Worm (Caenorhabditis elegans) whole organism, L3 larva: ENCODE results near the gene M03F4.4.
A peak's percentile ranks its signal among the peaks of the same experiment; 100 is the strongest.

Source experiments
- R02D3.7 ChIP-seq: fragments of 150-350 bp; optimal IDR thresholded peaks from 2 replicates; lab custom pipeline; 2014; ENCODE audit warnings: missing biosample characterization, missing genetic modification characterization
- aly-2 ChIP-seq: fragments of 150-350 bp; optimal IDR thresholded peaks from 2 replicates; lab custom pipeline; 2014; ENCODE audit warnings: missing biosample characterization, missing genetic modification characterization
- ama-1 ChIP-seq: fragments of 150-350 bp; optimal IDR thresholded peaks from 2 replicates; lab custom pipeline; 2018
- ceh-28 ChIP-seq: fragments of 150-350 bp; optimal IDR thresholded peaks from 2 replicates; lab custom pipeline; 2014; ENCODE audit warnings: missing biosample characterization, missing genetic modification reagents, missing genetic modification characterization
- ceh-82 ChIP-seq: fragments of 150-350 bp; optimal IDR thresholded peaks from 2 replicates; lab custom pipeline; 2014; ENCODE audit warnings: missing biosample characterization, missing genetic modification characterization
- ceh-9 ChIP-seq: sonication (generic microtip); optimal IDR thresholded peaks from 2 replicates; lab custom pipeline; 2018; ENCODE audit warnings: missing biosample characterization, missing genetic modification characterization
- daf-12 ChIP-seq: fragments of 150-350 bp; optimal IDR thresholded peaks from 2 replicates; lab custom pipeline; 2014; ENCODE audit warnings: missing biosample characterization, missing genetic modification reagents, missing genetic modification characterization
- egl-27 ChIP-seq: sonication (generic microtip); optimal IDR thresholded peaks from 4 replicates; lab custom pipeline; 2017; ENCODE audit warnings: missing biosample characterization, missing genetic modification reagents, missing genetic modification characterization
- elt-1 ChIP-seq: fragments of 150-350 bp; optimal IDR thresholded peaks from 2 replicates; lab custom pipeline; 2014; ENCODE audit warnings: missing biosample characterization, missing genetic modification characterization
- elt-2 ChIP-seq: sonication (generic microtip); optimal IDR thresholded peaks from 2 replicates; lab custom pipeline; 2016; ENCODE audit warnings: missing genetic modification reagents, mild to moderate bottlenecking, missing genetic modification characterization, missing compliant biosample characterization
- eor-1 ChIP-seq, 2 experiments: fragments of 150-350 bp; optimal IDR thresholded peaks; 2 replicates each; lab custom pipeline; 2014 to 2018; ENCODE audit warnings: missing biosample characterization in 2 of 2, missing genetic modification characterization in 2 of 2
- fkh-10 ChIP-seq: sonication (generic microtip); optimal IDR thresholded peaks from 2 replicates; lab custom pipeline; 2017; ENCODE audit warnings: missing biosample characterization, missing genetic modification reagents, missing genetic modification characterization
- fkh-2 ChIP-seq: fragments of 150-350 bp; optimal IDR thresholded peaks from 2 replicates; lab custom pipeline; 2014; ENCODE audit warnings: missing biosample characterization, missing genetic modification reagents, missing genetic modification characterization
- hmg-11 ChIP-seq: sonication (generic microtip); optimal IDR thresholded peaks from 2 replicates; lab custom pipeline; 2016; ENCODE audit warnings: missing genetic modification characterization, missing compliant biosample characterization
- jun-1 ChIP-seq: fragments of 150-350 bp; optimal IDR thresholded peaks from 2 replicates; lab custom pipeline; 2014; ENCODE audit warnings: missing biosample characterization, missing genetic modification reagents, missing genetic modification characterization
- lin-15B ChIP-seq: fragments of 150-350 bp; optimal IDR thresholded peaks from 2 replicates; lab custom pipeline; 2014; ENCODE audit warnings: missing biosample characterization, missing genetic modification characterization
- lin-39 ChIP-seq: fragments of 150-350 bp; optimal IDR thresholded peaks from 2 replicates; lab custom pipeline; 2018; ENCODE audit warnings: missing biosample characterization, missing genetic modification reagents, missing genetic modification characterization
- mml-1 ChIP-seq: fragments of 150-350 bp; sonication (generic microtip); optimal IDR thresholded peaks from 3 replicates; lab custom pipeline; 2014; ENCODE audit warnings: missing biosample characterization, missing genetic modification characterization
- nfya-1 ChIP-seq: sonication (generic microtip); optimal IDR thresholded peaks from 2 replicates; lab custom pipeline; 2017; ENCODE audit warnings: missing genetic modification characterization, mild to moderate bottlenecking, missing compliant biosample characterization, antibody characterized with exemption, moderate library complexity; ENCODE audit not compliant: insufficient read depth
- nhr-11 ChIP-seq: fragments of 150-350 bp; optimal IDR thresholded peaks from 2 replicates; lab custom pipeline; 2014; ENCODE audit warnings: missing biosample characterization, missing genetic modification characterization
- nhr-12 ChIP-seq: fragments of 150-350 bp; optimal IDR thresholded peaks from 2 replicates; lab custom pipeline; 2014; ENCODE audit warnings: missing biosample characterization, missing genetic modification characterization
- nhr-23 ChIP-seq: fragments of 150-350 bp; optimal IDR thresholded peaks from 2 replicates; lab custom pipeline; 2014; ENCODE audit warnings: missing biosample characterization, missing genetic modification reagents, missing genetic modification characterization
- nhr-237 ChIP-seq: fragments of 150-350 bp; optimal IDR thresholded peaks from 2 replicates; lab custom pipeline; 2014; ENCODE audit warnings: missing biosample characterization, missing genetic modification characterization
- nhr-28 ChIP-seq: fragments of 150-350 bp; optimal IDR thresholded peaks from 2 replicates; lab custom pipeline; 2014; ENCODE audit warnings: missing biosample characterization, missing genetic modification characterization
- nhr-43 ChIP-seq: sonication (generic microtip); optimal IDR thresholded peaks from 2 replicates; lab custom pipeline; 2016; ENCODE audit warnings: mild to moderate bottlenecking, missing genetic modification characterization, missing compliant biosample characterization; ENCODE audit not compliant: poor library complexity, severe bottlenecking
- nhr-67 ChIP-seq: fragments of 150-350 bp; optimal IDR thresholded peaks from 2 replicates; lab custom pipeline; 2014; ENCODE audit warnings: missing biosample characterization, missing genetic modification characterization
- nhr-77 ChIP-seq: fragments of 150-350 bp; optimal IDR thresholded peaks from 2 replicates; lab custom pipeline; 2014; ENCODE audit warnings: missing biosample characterization, missing genetic modification characterization
- pqm-1 ChIP-seq: fragments of 150-350 bp; optimal IDR thresholded peaks from 2 replicates; lab custom pipeline; 2017; ENCODE audit warnings: missing biosample characterization, missing genetic modification characterization, inconsistent platforms
- snpc-4 ChIP-seq: fragments of 150-350 bp; optimal IDR thresholded peaks from 2 replicates; lab custom pipeline; 2014; ENCODE audit warnings: missing biosample characterization, missing genetic modification characterization
- tbx-2 ChIP-seq: sonication (generic microtip); optimal IDR thresholded peaks from 2 replicates; lab custom pipeline; 2016; ENCODE audit warnings: mild to moderate bottlenecking, missing genetic modification characterization, missing compliant biosample characterization
- unc-62 ChIP-seq: fragments of 150-350 bp; sonication (generic microtip); optimal IDR thresholded peaks from 4 replicates; lab custom pipeline; 2014; ENCODE audit warnings: missing biosample characterization, missing genetic modification reagents, missing genetic modification characterization
- zag-1 ChIP-seq: fragments of 150-350 bp; optimal IDR thresholded peaks from 2 replicates; lab custom pipeline; 2014; ENCODE audit warnings: missing biosample characterization, missing genetic modification characterization
- ztf-4 ChIP-seq: fragments of 150-350 bp; optimal IDR thresholded peaks from 2 replicates; lab custom pipeline; 2014; ENCODE audit warnings: missing biosample characterization, missing genetic modification characterization

M03F4.4 gene

ce11 chrX:4938990-4939389 lies 18.2 kb downstream of the M03F4.4 start:
- TF ChIP-seq tbx-2 (tag; lab: Kevin White, UChicago) (no peak), nfya-1 (tag; lab: Kevin White, UChicago) (no peak), aly-2 (tag; lab: Kevin White, UChicago) (no peak), fkh-10 (peak; percentile 54), nhr-28 (tag; lab: Kevin White, UChicago) (no peak), nhr-23 (tag; lab: Kevin White, UChicago) (no peak), zag-1 (no peak)

ce11 chrX:4932964-4933363 lies 24.3 kb downstream of the M03F4.4 start:
- peak; percentile 49 for TF ChIP-seq nfya-1 (tag; lab: Kevin White, UChicago)
- TF ChIP-seq snpc-4 (tag; lab: Kevin White, UChicago): no peak
- peak; percentile 86 for TF ChIP-seq lin-39
- no peak for TF ChIP-seq R02D3.7
- TF ChIP-seq hmg-11: peak; percentile 52
- no peak for TF ChIP-seq nhr-43 (tag; lab: Kevin White, UChicago)

ce11 chrX:4932023-4932422 lies 25.2 kb downstream of the M03F4.4 start:
- no peak for TF ChIP-seq tbx-2 (tag; lab: Kevin White, UChicago)
- TF ChIP-seq fkh-10: no peak
- no peak for TF ChIP-seq nhr-28 (tag; lab: Kevin White, UChicago)
- TF ChIP-seq mml-1 (tag; lab: Kevin White, UChicago): no peak
- TF ChIP-seq lin-15B: no peak
- TF ChIP-seq ztf-4 (tag; lab: Kevin White, UChicago): no peak
- TF ChIP-seq ceh-9 (tag; lab: Kevin White, UChicago): no peak
- TF ChIP-seq aly-2 (tag; lab: Kevin White, UChicago): no peak
- no peak for TF ChIP-seq lin-39
- no peak for TF ChIP-seq nhr-67 (tag; lab: Kevin White, UChicago)
- TF ChIP-seq zag-1: no peak
- TF ChIP-seq nhr-11 (tag; lab: Kevin White, UChicago): no peak
- TF ChIP-seq ama-1 (lab: Kevin White, UChicago): no peak
- no peak for TF ChIP-seq daf-12
- no peak for TF ChIP-seq nhr-12
- no peak for TF ChIP-seq ceh-28 (tag; lab: Kevin White, UChicago)
- no peak for TF ChIP-seq egl-27 (tag; lab: Kevin White, UChicago)
- no peak for TF ChIP-seq jun-1

ce11 chrX:4929657-4930056 lies 27.6 kb downstream of the M03F4.4 start, which contains the start of gene mct-4:
Gene mct-4, minus strand, starts transcription at chrX:4929757.
- TF ChIP-seq fkh-2 (tag; lab: Kevin White, UChicago) (no peak), lin-39 (no peak), ceh-82 (tag; lab: Kevin White, UChicago) (no peak), ceh-9 (tag; lab: Kevin White, UChicago) (no peak), jun-1 (no peak), aly-2 (tag; lab: Kevin White, UChicago) (no peak), unc-62 (GFP tag; lab: Kevin White, UChicago) (no peak), nhr-237 (tag; lab: Kevin White, UChicago) (no peak), R02D3.7 (no peak), elt-1 (tag; lab: Kevin White, UChicago) (no peak), ceh-28 (tag; lab: Kevin White, UChicago) (no peak), tbx-2 (tag; lab: Kevin White, UChicago) (no peak), nhr-77 (tag; lab: Kevin White, UChicago) (no peak), eor-1 (tag; optimal IDR thresholded peaks at IDR 0.05; lab: Kevin White, UChicago) (no peak)
- TF ChIP-seq, all 47 proteins: peak for 0

ce11 chrX:4928118-4928517 lies 29.1 kb downstream of the M03F4.4 start:
- TF ChIP-seq hmg-11 (no peak), lin-39 (no peak), nhr-43 (tag; lab: Kevin White, UChicago) (no peak), pqm-1 (tag; lab: Kevin White, UChicago) (peak; percentile 35), snpc-4 (tag; lab: Kevin White, UChicago) (no peak), elt-2 (tag; lab: Kevin White, UChicago) (peak; percentile 73)
